Fruit fly (Drosophila melanogaster) Kc167 (cell line): ENCODE measurements around the gene TyrR.

ENCODE experiments used
- Myc ChIP-seq: fragments of >200 bp; optimal IDR thresholded peaks from 2 replicates; lab custom pipeline; 2017; ENCODE audit warnings: missing external identifiers
- insv ChIP-seq: fragments of >200 bp; optimal IDR thresholded peaks from 3 replicates; lab custom pipeline; 2018; ENCODE audit warnings: missing external identifiers
- ttk ChIP-seq: sonication (Bioruptor generic); optimal IDR thresholded peaks from 2 replicates; lab custom pipeline; 2017; ENCODE audit warnings: missing external identifiers

DNA sequence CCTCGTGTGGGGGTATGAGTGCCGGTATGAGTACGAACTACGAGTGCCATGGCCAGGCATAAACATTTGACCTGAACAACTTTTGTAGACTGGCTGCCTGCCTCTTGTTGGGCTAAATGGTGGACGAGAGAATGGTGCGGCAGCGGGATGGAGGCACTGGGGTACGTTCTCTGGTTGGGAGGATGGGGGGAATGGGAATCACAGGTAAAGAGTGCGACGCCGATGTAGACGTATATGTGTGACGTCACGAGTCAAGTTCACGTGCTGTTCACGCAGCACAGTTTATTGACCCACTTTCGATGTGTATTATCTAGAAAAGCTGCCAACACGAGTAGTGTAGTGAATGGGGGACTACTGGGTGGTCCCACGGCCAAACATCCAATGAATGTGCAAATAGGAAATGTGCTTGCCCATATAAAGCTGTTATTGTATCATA lies 56.0 kb downstream of the TyrR start:
- TF ChIP-seq Myc (lab: Kevin White, UChicago) (no peak), insv (lab: Kevin White, UChicago) (no peak), ttk (lab: Kevin White, UChicago) (no peak)
